Fruit fly (Drosophila melanogaster) whole organism, adult: ENCODE measurements around the gene CG11964.

Experiments
- CG11617 ChIP-seq: fragments of 200-800 bp; sonication (Bioruptor generic); optimal IDR thresholded peaks from 2 replicates; lab custom pipeline; 2017; ENCODE audit warnings: mild to moderate bottlenecking, missing biosample characterization, missing genetic modification reagents, missing genetic modification characterization
- CG12768 ChIP-seq: fragments of 200-800 bp; sonication (Bioruptor generic); optimal IDR thresholded peaks from 2 replicates; lab custom pipeline; 2017; ENCODE audit warnings: missing biosample characterization, missing genetic modification characterization, mild to moderate bottlenecking, moderate library complexity, missing genetic modification reagents
- CG14711 ChIP-seq: fragments of 200-800 bp; sonication (Bioruptor generic); optimal IDR thresholded peaks from 2 replicates; lab custom pipeline; 2018; ENCODE audit warnings: missing biosample characterization, mild to moderate bottlenecking, missing genetic modification characterization, moderate library complexity
- CG1620 ChIP-seq: fragments of 200-800 bp; sonication (Bioruptor generic); optimal IDR thresholded peaks from 2 replicates; lab custom pipeline; 2016; ENCODE audit warnings: missing biosample characterization, missing genetic modification characterization
- CG33017 ChIP-seq: fragments of 200-800 bp; sonication (Bioruptor generic); optimal IDR thresholded peaks from 2 replicates; lab custom pipeline; 2018; ENCODE audit warnings: missing biosample characterization, mild to moderate bottlenecking, missing genetic modification characterization, moderate library complexity
- CG5204 ChIP-seq: fragments of 200-800 bp; sonication (Bioruptor generic); optimal IDR thresholded peaks from 2 replicates; lab custom pipeline; 2016; ENCODE audit warnings: missing biosample characterization, missing genetic modification characterization
- CG7045 ChIP-seq: fragments of 200-800 bp; sonication (Bioruptor generic); optimal IDR thresholded peaks from 2 replicates; lab custom pipeline; 2017; ENCODE audit warnings: missing biosample characterization, mild to moderate bottlenecking, missing genetic modification characterization
- CG7101 ChIP-seq: fragments of 200-800 bp; sonication (Bioruptor generic); optimal IDR thresholded peaks from 2 replicates; lab custom pipeline; 2018; ENCODE audit warnings: missing biosample characterization, mild to moderate bottlenecking, missing genetic modification characterization, moderate library complexity
- Clk ChIP-seq: fragments of 200-800 bp; sonication (Bioruptor generic); optimal IDR thresholded peaks from 2 replicates; lab custom pipeline; 2017; ENCODE audit warnings: missing biosample characterization, missing genetic modification characterization
- Crg-1 ChIP-seq: fragments of 200-800 bp; sonication (Bioruptor generic); optimal IDR thresholded peaks from 2 replicates; lab custom pipeline; 2016; ENCODE audit warnings: missing biosample characterization, missing genetic modification characterization
- Hr96 ChIP-seq: fragments of 200-800 bp; sonication (Bioruptor generic); optimal IDR thresholded peaks from 2 replicates; lab custom pipeline; 2016; ENCODE audit warnings: missing biosample characterization, missing genetic modification characterization
- Mnt ChIP-seq: fragments of 200-800 bp; sonication (Bioruptor generic); optimal IDR thresholded peaks from 2 replicates; lab custom pipeline; 2016; ENCODE audit warnings: missing biosample characterization, mild to moderate bottlenecking, missing genetic modification characterization
- bab1 ChIP-seq: fragments of 200-800 bp; sonication (Bioruptor generic); optimal IDR thresholded peaks from 3 replicates; lab custom pipeline; 2019; ENCODE audit warnings: missing biosample characterization, mild to moderate bottlenecking, missing genetic modification characterization, moderate library complexity
- cic ChIP-seq: fragments of 200-800 bp; sonication (Bioruptor generic); optimal IDR thresholded peaks from 2 replicates; lab custom pipeline; 2017; ENCODE audit warnings: missing biosample characterization, mild to moderate bottlenecking, missing genetic modification characterization, moderate library complexity
- cnc ChIP-seq, 2 experiments: fragments of >200 bp; optimal IDR thresholded peaks; 2 replicates each; lab custom pipeline; 2017
- kay ChIP-seq: fragments of 200-800 bp; sonication (Bioruptor generic); peaks from one replicate; lab custom pipeline; 2016; ENCODE audit warnings: missing biosample characterization, missing genetic modification characterization, borderline replicate concordance
- ovo ChIP-seq: fragments of 200-800 bp; sonication (Bioruptor generic); optimal IDR thresholded peaks from 2 replicates; lab custom pipeline; 2016; ENCODE audit warnings: missing biosample characterization, missing genetic modification characterization
- pad ChIP-seq: fragments of 200-800 bp; sonication (Bioruptor generic); optimal IDR thresholded peaks from 3 replicates; lab custom pipeline; 2017; ENCODE audit warnings: missing biosample characterization, missing genetic modification characterization, mild to moderate bottlenecking, moderate library complexity, missing genetic modification reagents
- tj ChIP-seq: fragments of 200-800 bp; sonication (Bioruptor generic); optimal IDR thresholded peaks from 3 replicates; lab custom pipeline; 2017; ENCODE audit warnings: missing biosample characterization, mild to moderate bottlenecking, missing genetic modification characterization, moderate library complexity
- toe ChIP-seq: fragments of 200-800 bp; sonication (Bioruptor generic); optimal IDR thresholded peaks from 2 replicates; lab custom pipeline; 2016; ENCODE audit warnings: missing biosample characterization, missing genetic modification characterization

The CG11964 gene

DNA sequence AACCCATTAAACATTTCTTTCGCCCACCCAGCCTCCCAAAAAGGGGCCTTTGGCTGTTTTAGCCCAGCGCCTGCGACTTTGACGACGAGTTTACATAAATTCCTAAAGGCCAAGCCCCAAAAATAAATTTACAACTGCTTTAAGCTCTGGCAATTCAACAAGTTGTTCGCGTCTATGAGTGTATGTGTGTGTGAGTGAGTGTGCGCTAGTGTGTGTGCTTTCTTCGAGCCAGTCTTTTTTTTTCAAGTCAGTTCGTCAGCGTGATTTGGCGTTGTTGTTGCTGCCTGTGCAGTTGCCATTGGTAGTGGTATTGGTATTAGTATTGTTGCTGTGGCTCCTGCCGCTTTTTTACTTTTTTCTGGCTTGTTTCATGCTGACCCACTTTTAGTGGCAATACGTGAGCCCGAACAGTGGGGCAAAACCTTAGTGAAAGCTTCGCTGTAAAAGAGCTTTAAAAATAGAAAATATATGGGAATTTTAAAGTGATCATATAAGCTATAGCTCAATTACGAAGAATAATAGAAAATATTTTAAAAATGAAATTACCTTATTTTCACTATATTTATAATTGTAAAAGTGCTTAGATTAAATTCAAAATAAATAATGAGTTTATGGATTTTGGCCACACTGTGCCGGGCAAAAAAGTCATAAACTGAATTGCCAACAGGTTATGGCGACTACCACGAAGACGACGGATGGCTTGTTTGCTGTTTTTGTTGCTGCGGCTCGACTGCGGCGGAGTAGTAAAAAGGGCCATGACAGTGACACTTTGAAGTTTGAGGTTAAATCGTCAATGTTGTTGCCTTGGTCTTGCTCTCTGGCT, 893 bp upstream of the CG11964 start:
- TF ChIP-seq Clk (GFP tag; lab: Kevin White, UChicago) (no peak), cnc (optimal IDR thresholded peaks at IDR 0.05; lab: Kevin White, UChicago) (no peak), toe (GFP tag; lab: Kevin White, UChicago) (no peak), Crg-1 (GFP tag; lab: Kevin White, UChicago) (no peak), kay (no peak), CG33017 (tag; lab: Kevin White, UChicago) (no peak), Hr96 (GFP tag; lab: Kevin White, UChicago) (no peak), pad (GFP tag; lab: Kevin White, UChicago) (no peak)

DNA sequence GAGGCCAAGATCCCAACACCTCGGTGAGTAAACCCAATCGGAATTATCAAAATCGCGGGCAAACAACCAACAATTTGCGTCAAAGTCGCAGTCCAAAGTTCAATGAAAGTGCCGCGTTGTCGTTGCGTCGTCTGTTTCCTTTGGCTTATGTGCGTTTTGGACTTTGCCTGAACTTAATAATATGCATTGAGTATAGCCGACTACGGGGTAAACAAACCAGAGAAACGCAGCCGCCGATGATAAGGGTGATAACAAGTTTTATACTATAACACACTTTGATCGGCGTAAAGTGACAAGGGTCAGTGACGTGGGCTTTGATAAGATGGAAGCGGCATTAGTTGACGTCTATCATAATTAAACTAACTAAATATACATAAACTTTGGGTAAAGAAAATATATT, 5.1 kb downstream of the CG11964 start:
- TF ChIP-seq CG33017 (tag; lab: Kevin White, UChicago) (peak; percentile 48), Hr96 (GFP tag; lab: Kevin White, UChicago) (peak; percentile 23), tj (GFP tag; lab: Kevin White, UChicago) (no peak), cic (GFP tag; lab: Kevin White, UChicago) (peak; percentile 30), bab1 (GFP tag; lab: Kevin White, UChicago) (no peak), kay (peak; percentile 86), cnc (optimal IDR thresholded peaks at IDR 0.05; lab: Kevin White, UChicago) (no peak), Mnt (GFP tag; lab: Kevin White, UChicago) (no peak), CG12768 (peak; percentile 96)

DNA sequence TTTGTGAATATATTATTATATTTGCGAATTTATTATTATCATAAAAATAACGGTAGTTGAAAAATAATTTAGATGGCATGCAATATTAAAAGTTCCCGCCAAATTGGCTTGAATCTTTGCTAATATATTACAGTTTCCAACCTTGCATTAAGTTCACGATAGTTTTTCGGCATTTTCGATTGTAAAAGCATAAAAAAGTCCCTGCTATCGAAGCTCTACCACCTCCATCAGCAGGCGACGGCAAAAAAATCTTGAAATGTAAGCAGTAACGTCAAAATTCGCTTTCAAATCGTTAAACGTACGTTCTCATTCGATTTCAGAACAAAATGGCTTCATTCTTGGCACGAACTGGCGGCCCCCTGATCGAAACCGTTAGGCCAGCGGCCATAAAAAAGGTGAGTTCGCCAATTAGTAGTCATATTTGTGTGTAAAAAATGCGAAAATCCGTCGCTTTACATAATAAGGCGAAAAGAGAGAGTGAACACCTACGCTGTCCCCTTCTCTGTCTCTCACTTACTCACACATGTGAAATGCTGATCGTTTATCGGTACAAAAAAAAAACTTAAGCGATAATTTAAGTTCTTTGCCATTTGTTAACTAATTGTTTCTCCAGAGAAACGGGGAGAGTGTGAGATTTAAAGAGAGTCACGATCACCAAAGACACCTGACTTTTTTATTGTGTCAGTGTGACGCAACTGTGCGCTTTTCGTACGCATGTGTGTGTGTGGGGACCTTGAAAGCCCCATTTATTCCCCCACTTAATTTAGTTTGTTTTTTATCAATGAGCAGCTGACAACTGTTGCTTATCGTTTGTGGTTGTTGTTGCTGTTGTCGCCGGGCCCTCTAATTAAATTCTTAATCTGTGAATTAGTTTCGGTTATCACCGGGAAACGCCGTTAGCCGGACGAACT, 6.1 kb downstream of the CG11964 start, which contains the start of gene ScsbetaA:
Gene ScsbetaA, plus strand, starts transcription at position 231 of the 911 bp plus-strand sequence.
- TF ChIP-seq Hr96 (GFP tag; lab: Kevin White, UChicago): no peak
- TF ChIP-seq CG5204 (GFP tag; lab: Kevin White, UChicago): no peak
- TF ChIP-seq Crg-1 (GFP tag; lab: Kevin White, UChicago): no peak
- peak; percentile 75 for TF ChIP-seq tj (GFP tag; lab: Kevin White, UChicago)
- TF ChIP-seq CG11617 (GFP tag; lab: Kevin White, UChicago): peak; percentile 3
- TF ChIP-seq Clk (GFP tag; lab: Kevin White, UChicago): no peak
- TF ChIP-seq CG14711: peak; percentile 23
- TF ChIP-seq CG7101 (tag; lab: Kevin White, UChicago): no peak
- no peak for TF ChIP-seq CG7045
- no peak for TF ChIP-seq Mnt (GFP tag; lab: Kevin White, UChicago)
- TF ChIP-seq CG1620: no peak
- TF ChIP-seq kay: peak; percentile 80
- peak; percentile 50 for TF ChIP-seq ovo (GFP tag; lab: Kevin White, UChicago)
- TF ChIP-seq cnc (optimal IDR thresholded peaks at IDR 0.05; lab: Kevin White, UChicago): no peak
- no peak for TF ChIP-seq CG33017 (tag; lab: Kevin White, UChicago)
- peak; percentile 40 for TF ChIP-seq toe (GFP tag; lab: Kevin White, UChicago)
- peak; percentile 20 for TF ChIP-seq pad (GFP tag; lab: Kevin White, UChicago)
- TF ChIP-seq CG12768: peak; percentile 10
- peak; percentile 82 for TF ChIP-seq cic (GFP tag; lab: Kevin White, UChicago)
- TF ChIP-seq bab1 (GFP tag; lab: Kevin White, UChicago): peak; percentile 5

DNA sequence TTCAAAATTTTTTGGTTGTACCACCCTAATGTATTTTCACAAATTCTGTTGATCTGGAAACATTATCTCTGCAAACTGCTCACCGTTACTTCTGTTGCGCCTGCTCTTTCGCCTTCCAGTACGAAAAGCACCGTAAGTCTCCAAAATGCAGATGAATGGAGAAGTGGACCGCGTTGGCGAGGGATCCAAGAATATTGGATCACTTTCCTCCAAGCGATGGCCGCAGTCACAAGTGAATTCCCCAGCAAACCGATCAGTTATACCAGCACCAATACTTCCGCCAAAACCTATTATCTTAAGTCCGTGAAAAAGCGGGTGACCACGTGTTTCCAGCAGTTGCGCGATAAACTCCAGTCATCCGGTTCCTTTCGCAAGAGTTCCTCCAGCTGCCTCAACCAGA, 9.9 kb downstream of the CG11964 start, which contains the start of gene osk:
Gene osk, plus strand, starts transcription at position 197 of the 400 bp plus-strand sequence.
- TF ChIP-seq CG12768 (no peak), toe (GFP tag; lab: Kevin White, UChicago) (no peak), CG5204 (GFP tag; lab: Kevin White, UChicago) (no peak), Mnt (GFP tag; lab: Kevin White, UChicago) (no peak), cic (GFP tag; lab: Kevin White, UChicago) (no peak), pad (GFP tag; lab: Kevin White, UChicago) (peak; percentile 96), CG7101 (tag; lab: Kevin White, UChicago) (no peak), kay (no peak), bab1 (GFP tag; lab: Kevin White, UChicago) (no peak), Clk (GFP tag; lab: Kevin White, UChicago) (no peak), CG14711 (no peak), CG1620 (no peak), cnc (optimal IDR thresholded peaks at IDR 0.05; lab: Kevin White, UChicago) (no peak), CG7045 (no peak), Hr96 (GFP tag; lab: Kevin White, UChicago) (no peak), ovo (GFP tag; lab: Kevin White, UChicago) (peak; percentile 76), Crg-1 (GFP tag; lab: Kevin White, UChicago) (no peak)

DNA sequence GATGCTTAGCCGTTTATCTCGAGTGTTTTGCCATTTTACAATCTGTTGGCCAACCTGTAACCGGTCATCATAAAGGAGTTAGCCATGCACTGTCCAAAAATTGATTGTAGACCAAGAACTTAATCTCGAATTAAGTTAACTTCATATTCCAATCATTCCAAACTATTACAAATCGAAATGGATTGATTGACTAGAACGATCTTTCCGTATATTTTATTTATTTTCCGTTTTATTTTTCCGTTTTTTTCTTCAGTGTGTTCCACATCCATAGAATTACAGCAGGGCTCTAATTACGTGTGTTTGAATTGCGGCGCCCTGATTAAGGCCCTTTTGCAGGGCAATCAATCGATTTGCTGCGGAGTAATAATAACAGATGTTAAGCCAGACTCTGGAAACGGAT, 12.1 kb downstream of the CG11964 start:
- TF ChIP-seq CG7045 (no peak), CG14711 (no peak), CG12768 (no peak), Hr96 (GFP tag; lab: Kevin White, UChicago) (no peak), Clk (GFP tag; lab: Kevin White, UChicago) (no peak), cnc (optimal IDR thresholded peaks at IDR 0.05; lab: Kevin White, UChicago) (no peak), bab1 (GFP tag; lab: Kevin White, UChicago) (no peak), Crg-1 (GFP tag; lab: Kevin White, UChicago) (no peak), ovo (GFP tag; lab: Kevin White, UChicago) (no peak), CG1620 (no peak), toe (GFP tag; lab: Kevin White, UChicago) (no peak), CG33017 (tag; lab: Kevin White, UChicago) (no peak), cic (GFP tag; lab: Kevin White, UChicago) (no peak), CG5204 (GFP tag; lab: Kevin White, UChicago) (no peak), CG7101 (tag; lab: Kevin White, UChicago) (no peak)
